Fruit fly (Drosophila melanogaster) whole organism, prepupa: ENCODE results near the gene mRpL3.

Source experiments
- CG10631 ChIP-seq: fragments of 200-800 bp; sonication (Bioruptor generic); optimal IDR thresholded peaks from 2 replicates; lab custom pipeline; 2016; ENCODE audit warnings: missing biosample characterization, missing genetic modification characterization
- CG11294 ChIP-seq: fragments of 200-800 bp; sonication (Bioruptor generic); IDR thresholded peaks from 2 replicates; pipeline ENCODE4 v1.3.6; 2022; ENCODE audit warnings: missing biosample characterization, missing genetic modification characterization
- CG11762 ChIP-seq: fragments of 200-800 bp; sonication (Bioruptor generic); optimal IDR thresholded peaks from 3 replicates; lab custom pipeline; 2016; ENCODE audit warnings: missing biosample characterization, missing genetic modification characterization; ENCODE audit not compliant: insufficient read depth
- CG11902 ChIP-seq: fragments of 200-800 bp; sonication (Bioruptor generic); optimal IDR thresholded peaks from 3 replicates; lab custom pipeline; 2016; ENCODE audit warnings: missing biosample characterization, missing genetic modification characterization
- CG15336 ChIP-seq: fragments of 200-800 bp; sonication (Bioruptor generic); IDR thresholded peaks from 2 replicates; pipeline ENCODE4 v1.3.6; 2022; ENCODE audit warnings: missing biosample characterization, missing genetic modification characterization
- CG1621 ChIP-seq: fragments of 200-800 bp; sonication (Bioruptor generic); optimal IDR thresholded peaks from 3 replicates; lab custom pipeline; 2018; ENCODE audit warnings: missing biosample characterization, mild to moderate bottlenecking, missing genetic modification characterization
- CG3032 ChIP-seq: fragments of 200-800 bp; optimal IDR thresholded peaks from 2 replicates; lab custom pipeline; 2019; ENCODE audit warnings: missing biosample characterization, mild to moderate bottlenecking, missing genetic modification characterization, moderate library complexity
- CG32006 ChIP-seq: fragments of 200-800 bp; sonication (Bioruptor generic); optimal IDR thresholded peaks from 3 replicates; lab custom pipeline; 2017; ENCODE audit warnings: missing biosample characterization, mild to moderate bottlenecking, missing genetic modification characterization
- CG34406 ChIP-seq: fragments of 200-800 bp; sonication (Bioruptor generic); optimal IDR thresholded peaks from 3 replicates; lab custom pipeline; 2016; ENCODE audit warnings: missing biosample characterization, missing genetic modification characterization
- CG3919 ChIP-seq: fragments of 200-800 bp; sonication (Bioruptor generic); optimal IDR thresholded peaks from 3 replicates; lab custom pipeline; 2016; ENCODE audit warnings: missing biosample characterization, missing genetic modification characterization
- CG6276 ChIP-seq: fragments of 200-800 bp; sonication (Bioruptor generic); optimal IDR thresholded peaks from 2 replicates; lab custom pipeline; 2017; ENCODE audit warnings: missing biosample characterization, mild to moderate bottlenecking, missing genetic modification characterization
- CG6792 ChIP-seq: fragments of 200-800 bp; sonication (Bioruptor generic); optimal IDR thresholded peaks from 3 replicates; lab custom pipeline; 2016; ENCODE audit warnings: missing biosample characterization, missing genetic modification characterization
- CG6854 ChIP-seq: fragments of 200-800 bp; sonication (Bioruptor generic); optimal IDR thresholded peaks from 2 replicates; lab custom pipeline; 2017; ENCODE audit warnings: missing biosample characterization, mild to moderate bottlenecking, missing genetic modification characterization
- CG7368 ChIP-seq: fragments of 200-800 bp; sonication (Bioruptor generic); optimal IDR thresholded peaks from 3 replicates; lab custom pipeline; 2016; ENCODE audit warnings: missing biosample characterization, missing genetic modification characterization
- CG8632 ChIP-seq: fragments of 200-800 bp; sonication (Bioruptor generic); optimal IDR thresholded peaks from 3 replicates; lab custom pipeline; 2016; ENCODE audit warnings: missing biosample characterization, missing genetic modification characterization
- CG9139 ChIP-seq: fragments of 200-800 bp; sonication (Bioruptor generic); optimal IDR thresholded peaks from 3 replicates; lab custom pipeline; 2017; ENCODE audit warnings: missing biosample characterization, mild to moderate bottlenecking, missing genetic modification characterization
- Eip75B ChIP-seq: fragments of 200-800 bp; sonication (Bioruptor generic); optimal IDR thresholded peaks from 3 replicates; lab custom pipeline; 2016; ENCODE audit warnings: missing biosample characterization, missing genetic modification characterization
- Eip78C ChIP-seq: fragments of 200-800 bp; sonication (Bioruptor generic); peaks from one replicate; lab custom pipeline; 2016; ENCODE audit warnings: missing biosample characterization, missing genetic modification characterization
- Ets21C ChIP-seq: fragments of 200-800 bp; sonication (Bioruptor generic); optimal IDR thresholded peaks from 3 replicates; lab custom pipeline; 2016; ENCODE audit warnings: missing biosample characterization, missing genetic modification characterization
- Gug ChIP-seq: fragments of 200-800 bp; sonication (Bioruptor generic); IDR thresholded peaks from 2 replicates; pipeline ENCODE4 v1.3.6; 2022; ENCODE audit warnings: missing biosample characterization, missing genetic modification characterization
- Hr4 ChIP-seq: fragments of 200-800 bp; sonication (Bioruptor generic); optimal IDR thresholded peaks from 3 replicates; lab custom pipeline; 2016; ENCODE audit warnings: missing biosample characterization, missing genetic modification characterization
- Met ChIP-seq: fragments of 200-800 bp; sonication (Bioruptor generic); optimal IDR thresholded peaks from 3 replicates; lab custom pipeline; 2016; ENCODE audit warnings: missing biosample characterization, missing genetic modification characterization
- OdsH ChIP-seq: fragments of 200-800 bp; sonication (Bioruptor generic); optimal IDR thresholded peaks from 3 replicates; lab custom pipeline; 2016; ENCODE audit warnings: missing biosample characterization, missing genetic modification characterization
- Smox ChIP-seq: fragments of 200-800 bp; sonication (Bioruptor generic); optimal IDR thresholded peaks from 3 replicates; lab custom pipeline; 2016; ENCODE audit warnings: missing biosample characterization, missing genetic modification characterization
- Sox14 ChIP-seq: fragments of 200-800 bp; sonication (Bioruptor generic); optimal IDR thresholded peaks from 3 replicates; lab custom pipeline; 2016; ENCODE audit warnings: missing biosample characterization, missing genetic modification characterization
- Sox15 ChIP-seq: fragments of 200-800 bp; sonication (Bioruptor generic); optimal IDR thresholded peaks from 3 replicates; lab custom pipeline; 2016; ENCODE audit warnings: missing biosample characterization, missing genetic modification characterization
- achi ChIP-seq: fragments of 200-800 bp; sonication (Bioruptor generic); optimal IDR thresholded peaks from 3 replicates; lab custom pipeline; 2016; ENCODE audit warnings: missing biosample characterization, missing genetic modification characterization
- acj6 ChIP-seq: fragments of 200-800 bp; sonication (Bioruptor generic); optimal IDR thresholded peaks from 3 replicates; lab custom pipeline; 2016; ENCODE audit warnings: missing biosample characterization, missing genetic modification characterization
- cyc ChIP-seq: fragments of 200-800 bp; sonication (Bioruptor generic); optimal IDR thresholded peaks from 3 replicates; lab custom pipeline; 2016; ENCODE audit warnings: missing biosample characterization, missing genetic modification characterization
- dac ChIP-seq: fragments of 200-800 bp; sonication (Bioruptor generic); optimal IDR thresholded peaks from 2 replicates; lab custom pipeline; 2017; ENCODE audit warnings: missing biosample characterization, mild to moderate bottlenecking, missing genetic modification characterization
- dsx ChIP-seq: fragments of 200-800 bp; optimal IDR thresholded peaks from 3 replicates; lab custom pipeline; 2019; ENCODE audit warnings: missing biosample characterization, mild to moderate bottlenecking, missing genetic modification characterization, moderate library complexity; ENCODE audit not compliant: poor library complexity, severe bottlenecking
- eg ChIP-seq: fragments of 200-800 bp; sonication (Bioruptor generic); IDR thresholded peaks from 3 replicates; pipeline ENCODE4 v1.3.6; 2022; ENCODE audit warnings: missing biosample characterization, missing genetic modification characterization
- fd85E ChIP-seq: fragments of 200-800 bp; sonication (Bioruptor generic); optimal IDR thresholded peaks from 3 replicates; lab custom pipeline; 2016; ENCODE audit warnings: missing biosample characterization, missing genetic modification characterization
- lz ChIP-seq: fragments of 200-800 bp; sonication (Bioruptor generic); optimal IDR thresholded peaks from 3 replicates; lab custom pipeline; 2016; ENCODE audit warnings: missing biosample characterization, missing genetic modification characterization
- net ChIP-seq: fragments of 200-800 bp; sonication (Bioruptor generic); optimal IDR thresholded peaks from 3 replicates; lab custom pipeline; 2016; ENCODE audit warnings: missing biosample characterization, missing genetic modification characterization
- salr ChIP-seq, 2 experiments: fragments of 200-800 bp; sonication (Bioruptor generic); optimal IDR thresholded peaks; 3 replicates each; lab custom pipeline; 2016 to 2018; ENCODE audit warnings: missing biosample characterization in 2 of 2, missing genetic modification characterization in 2 of 2, mild to moderate bottlenecking in 1 of 2
- ss ChIP-seq, 2 experiments: fragments of 200-800 bp; sonication (Bioruptor generic); optimal IDR thresholded peaks; 2 replicates in 1 of 2; 3 replicates in 1 of 2; lab custom pipeline; 2017 to 2018; ENCODE audit warnings: mild to moderate bottlenecking in 2 of 2, missing biosample characterization in 2 of 2, missing genetic modification characterization in 2 of 2, moderate library complexity in 1 of 2
- svp ChIP-seq: fragments of 200-800 bp; sonication (Bioruptor generic); peaks from one replicate; lab custom pipeline; 2016; ENCODE audit warnings: missing biosample characterization, missing genetic modification characterization
- topi ChIP-seq: fragments of 200-800 bp; sonication (Bioruptor generic); optimal IDR thresholded peaks from 3 replicates; lab custom pipeline; 2016; ENCODE audit warnings: missing biosample characterization, missing genetic modification characterization
- vri ChIP-seq: fragments of 200-800 bp; sonication (Bioruptor generic); optimal IDR thresholded peaks from 3 replicates; lab custom pipeline; 2016; ENCODE audit warnings: missing biosample characterization, mild to moderate bottlenecking, missing genetic modification characterization

mRpL3 gene

dm6 chrX:15788235-15789187, 27.5 kb downstream of the mRpL3 start, which contains the start of gene Rhp (continued):
- TF ChIP-seq CG3919 (GFP tag; lab: Kevin White, UChicago) = peak; percentile 52
- peak; percentile 43 for TF ChIP-seq Eip78C
- no peak for TF ChIP-seq CG11294
- peak; percentile 8 for TF ChIP-seq cyc (GFP tag; lab: Kevin White, UChicago)
- peak; percentile 76 for TF ChIP-seq CG8632 (GFP tag; lab: Kevin White, UChicago)
- peak; percentile 46 for TF ChIP-seq acj6 (GFP tag; lab: Kevin White, UChicago)
- peak in 1 of 2 experiments; percentile 65 for TF ChIP-seq ss (GFP tag; optimal IDR thresholded peaks at IDR 0.05; lab: Kevin White, UChicago)
- TF ChIP-seq CG6854 (GFP tag; lab: Kevin White, UChicago) = peak; percentile 83
- no peak for TF ChIP-seq Sox14
- peak; percentile 31 for TF ChIP-seq achi
- peak; percentile 47 for TF ChIP-seq dsx (GFP tag; lab: Kevin White, UChicago)
- TF ChIP-seq salr (GFP tag; optimal IDR thresholded peaks at IDR 0.05; lab: Kevin White, UChicago) = no peak

- peak; percentile 16 for TF ChIP-seq Eip78C
These were observed 34.9 kb downstream of the mRpL3 start, which contains the start of gene sordd1 for dm6 chrX:15795951-15796443. Gene sordd1 (minus strand): TSS chrX:15796028.

dm6 chrX:15799085-15799557, 38.1 kb downstream of the mRpL3 start, which contains the start of the genes sordd2 and CG15602:
Gene sordd2 (minus strand): TSS chrX:15799162.
Gene CG15602 (plus strand): TSS chrX:15799426.
- TF ChIP-seq svp (GFP tag; lab: Kevin White, UChicago) (peak; percentile 84), eg (GFP tag; lab: Robert Waterston, UW) (0 out of 3 replicates have a peak, but pooled peaks have one; percentile 44), Eip78C (peak; percentile 23)
- TF ChIP-seq, all 60 proteins: peak for 3; not testable (repeated sequence) for 57

- TF ChIP-seq dsx (GFP tag; lab: Kevin White, UChicago) (peak; percentile 23), CG11762 (no peak), Eip75B (GFP tag; lab: Kevin White, UChicago) (no peak), CG11294 (no peak), CG6276 (GFP tag; lab: Kevin White, UChicago) (peak; percentile 26), Ets21C (GFP tag; lab: Kevin White, UChicago) (no peak), Met (GFP tag; lab: Kevin White, UChicago) (no peak), svp (GFP tag; lab: Kevin White, UChicago) (peak; percentile 68), Gug (GFP tag; lab: Robert Waterston, UW) (no peak), Eip78C (peak; percentile 12), CG15336 (GFP tag; lab: Robert Waterston, UW) (no peak), Smox (GFP tag; lab: Kevin White, UChicago) (no peak), Sox15 (GFP tag; lab: Kevin White, UChicago) (no peak), lz (GFP tag; lab: Kevin White, UChicago) (peak; percentile 9), CG3032 (tag; lab: Kevin White, UChicago) (peak; percentile 28), salr (GFP tag; optimal IDR thresholded peaks at IDR 0.05; lab: Kevin White, UChicago) (no peak), dac (no peak), CG10631 (GFP tag; lab: Kevin White, UChicago) (peak; percentile 46), net (no peak), CG6792 (no peak), CG9139 (GFP tag; lab: Kevin White, UChicago) (no peak), CG7368 (no peak), Hr4 (GFP tag; lab: Kevin White, UChicago) (no peak), CG11902 (no peak), ss (GFP tag; optimal IDR thresholded peaks at IDR 0.05; lab: Kevin White, UChicago) (no peak), topi (no peak), CG6854 (GFP tag; lab: Kevin White, UChicago) (no peak), OdsH (GFP tag; lab: Kevin White, UChicago) (peak; percentile 23), fd85E (GFP tag; lab: Kevin White, UChicago) (no peak), CG34406 (GFP tag; lab: Kevin White, UChicago) (peak; percentile 33), vri (GFP tag; lab: Kevin White, UChicago) (peak; percentile 52), eg (GFP tag; lab: Robert Waterston, UW) (peak; percentile 21; the same call in 1 of the 3 replicates), CG1621 (no peak), CG32006 (GFP tag; lab: Kevin White, UChicago) (peak; percentile 53)
These were observed 42.0 kb downstream of the mRpL3 start for dm6 chrX:15802880-15803650.
